Fruit fly (Drosophila melanogaster): ENCODE measurements around the gene Ptp36E.
A peak's percentile ranks its signal among the peaks of the same experiment; 100 is the strongest.

The Ptp36E gene

dm6 chr2L:18184648-18185243 lies at the start of gene Ptp36E:
Gene Ptp36E, minus strand, starts transcription at chr2L:18185007.
- peak; percentile 18 for TF ChIP-seq Sp1 (GFP tag; optimal IDR thresholded peaks at IDR 0.05)
- TF ChIP-seq fru (GFP tag; optimal IDR thresholded peaks at IDR 0.05): peak; percentile 19
- peak; percentile 11 for TF ChIP-seq sv (GFP tag; optimal IDR thresholded peaks at IDR 0.05)
- TF ChIP-seq dmrt93B (GFP tag; optimal IDR thresholded peaks at IDR 0.05): peak; percentile 6
- TF ChIP-seq HLH106 (tag; optimal IDR thresholded peaks at IDR 0.05): peak; percentile 55
- no peak for TF ChIP-seq CG32264 (GFP tag; optimal IDR thresholded peaks at IDR 0.05)
- no peak for TF ChIP-seq CrebA (GFP tag; optimal IDR thresholded peaks at IDR 0.05; ENCODE audit: borderline replicate concordance)
- TF ChIP-seq foxo (GFP tag; optimal IDR thresholded peaks at IDR 0.05): peak in 1 of 2 experiments; percentile 40
- TF ChIP-seq sage (GFP tag; optimal IDR thresholded peaks at IDR 0.05): no peak
- TF ChIP-seq GATAd (GFP tag; optimal IDR thresholded peaks at IDR 0.05): no peak

- TF ChIP-seq Dfd (GFP tag; optimal IDR thresholded peaks at IDR 0.05) (no peak), lola (GFP tag; optimal IDR thresholded peaks at IDR 0.05) (no peak), Hr78 (GFP tag; optimal IDR thresholded peaks at IDR 0.05) (no peak), Mio (GFP tag; optimal IDR thresholded peaks at IDR 0.05) (no peak), tai (GFP tag; optimal IDR thresholded peaks at IDR 0.05) (no peak)
Measured at dm6 chr2L:18209137-18209536, 24.3 kb upstream of the Ptp36E start, which contains the start of gene CG31802. Gene CG31802, minus strand, starts transcription at chr2L:18209237.

dm6 chr2L:18202811-18203210 lies 18.0 kb upstream of the Ptp36E start:
- TF ChIP-seq sv (GFP tag; optimal IDR thresholded peaks at IDR 0.05): no peak
- no peak for TF ChIP-seq usp (GFP tag; optimal IDR thresholded peaks at IDR 0.05)
- TF ChIP-seq N (GFP tag; optimal IDR thresholded peaks at IDR 0.05): no peak
- no peak for TF ChIP-seq Hr83 (GFP tag; optimal IDR thresholded peaks at IDR 0.05; ENCODE audit: poor library complexity, severe bottlenecking)
- no peak for TF ChIP-seq Dif (GFP tag; optimal IDR thresholded peaks at IDR 0.05; ENCODE audit: partially characterized antibody)
- no peak for TF ChIP-seq dsf (GFP tag; optimal IDR thresholded peaks at IDR 0.05; ENCODE audit: borderline replicate concordance)
- TF ChIP-seq tai (GFP tag; optimal IDR thresholded peaks at IDR 0.05): no peak
- TF ChIP-seq Dfd (GFP tag; optimal IDR thresholded peaks at IDR 0.05): no peak
- TF ChIP-seq ey (GFP tag; optimal IDR thresholded peaks at IDR 0.05): no peak
- no peak for TF ChIP-seq sage (GFP tag; optimal IDR thresholded peaks at IDR 0.05)
- TF ChIP-seq h (GFP tag; optimal IDR thresholded peaks at IDR 0.05): no peak
- no peak for TF ChIP-seq Hnf4 (GFP tag; optimal IDR thresholded peaks at IDR 0.05)
- TF ChIP-seq woc (GFP tag; optimal IDR thresholded peaks at IDR 0.05): no peak
- TF ChIP-seq jim (GFP tag; optimal IDR thresholded peaks at IDR 0.05): no peak

dm6 chr2L:18186695-18187094 lies 1.9 kb upstream of the Ptp36E start:
- TF ChIP-seq Rel (GFP tag; optimal IDR thresholded peaks at IDR 0.05) (no peak), Rel (tag; optimal IDR thresholded peaks at IDR 0.05) (no peak), foxo (GFP tag; optimal IDR thresholded peaks at IDR 0.05) (no peak), Abd-B (GFP tag; optimal IDR thresholded peaks at IDR 0.05) (no peak), GATAd (GFP tag; optimal IDR thresholded peaks at IDR 0.05) (no peak), br (GFP tag; optimal IDR thresholded peaks at IDR 0.05) (no peak), N (GFP tag; optimal IDR thresholded peaks at IDR 0.05) (no peak), brk (GFP tag; optimal IDR thresholded peaks at IDR 0.05) (no peak), pan (optimal IDR thresholded peaks at IDR 0.05) (no peak), sage (GFP tag; optimal IDR thresholded peaks at IDR 0.05) (no peak), dsf (GFP tag; optimal IDR thresholded peaks at IDR 0.05; ENCODE audit: borderline replicate concordance) (no peak), psq (GFP tag; optimal IDR thresholded peaks at IDR 0.05) (no peak)

- TF ChIP-seq CrebA (GFP tag; optimal IDR thresholded peaks at IDR 0.05; ENCODE audit: borderline replicate concordance) (no peak), h (GFP tag; optimal IDR thresholded peaks at IDR 0.05) (no peak), Dfd (GFP tag; optimal IDR thresholded peaks at IDR 0.05) (peak; percentile 11), CG9705 (GFP tag; optimal IDR thresholded peaks at IDR 0.05) (no peak)
Measured at dm6 chr2L:18159172-18159571, 25.6 kb downstream of the Ptp36E start, which contains the start of gene JMJD4. Gene JMJD4, minus strand, starts transcription at chr2L:18159272.
